Fruit fly (Drosophila melanogaster) S2 (cell line): Measurements from ENCODE around the gene CG42538.

Experiments
- CG8478 ChIP-seq: fragments of >200 bp; optimal IDR thresholded peaks from 2 replicates; lab custom pipeline; 2018
- CTCF ChIP-seq, 2 experiments: fragments of >200 bp; optimal IDR thresholded peaks; 2 replicates each; lab custom pipeline; 2018

DNA sequence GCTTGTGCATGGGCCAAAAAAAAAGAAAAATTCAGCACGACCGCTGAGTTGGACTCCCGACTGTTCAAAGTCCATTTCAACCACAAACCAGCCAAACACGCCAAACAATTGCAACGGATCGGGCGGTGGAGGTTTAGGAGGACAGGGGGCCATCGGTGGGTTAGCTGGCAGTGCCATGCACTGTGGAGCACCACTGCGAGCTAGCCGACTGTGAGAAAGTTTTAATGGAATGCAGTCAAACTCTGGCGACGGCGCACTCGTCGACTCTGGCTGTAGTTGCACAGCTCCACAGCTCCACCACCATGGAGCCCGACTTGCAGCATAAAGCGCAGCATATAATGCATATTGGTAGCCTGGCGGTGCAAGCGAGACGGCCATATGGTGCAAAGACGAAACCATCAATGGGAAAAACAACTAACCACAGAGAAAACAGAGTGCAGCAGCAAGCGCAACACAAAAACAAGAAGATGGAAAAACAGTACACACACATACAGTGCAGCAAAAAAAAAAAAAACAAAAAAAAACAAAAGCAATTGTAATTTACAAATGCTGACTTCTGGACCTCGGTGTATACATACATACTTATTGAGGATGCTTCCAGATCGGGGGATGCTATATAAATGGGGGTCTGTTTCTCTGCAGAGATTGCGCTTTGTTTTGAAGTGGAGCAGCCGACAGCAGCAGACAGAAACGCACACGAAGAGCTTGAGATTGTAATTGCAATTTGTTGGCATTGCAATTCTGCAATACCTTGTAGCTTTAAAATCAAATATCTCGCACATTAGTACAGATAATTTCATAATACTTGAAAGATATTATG lies 7.1 kb downstream of the CG42538 start:
- TF ChIP-seq CTCF (optimal IDR thresholded peaks at IDR 0.05; lab: Kevin White, UChicago) (no peak), CG8478 (lab: Kevin White, UChicago) (no peak)
